Worm (Caenorhabditis elegans): ENCODE results near the gene col-181.

The col-181 gene

ce11 chrX:12104630-12105029, at the start of gene col-181:
col-181 (plus strand) TSS chrX:12104930.
- TF ChIP-seq hnd-1 (tag; optimal IDR thresholded peaks at IDR 0.05) = no peak
- TF ChIP-seq sea-1 (GFP tag; conservative IDR thresholded peaks at IDR 0.05) = no peak
- TF ChIP-seq ama-1 (optimal IDR thresholded peaks at IDR 0.05) = no peak
- TF ChIP-seq F13C5.2 (tag; optimal IDR thresholded peaks at IDR 0.05) = no peak
- no peak for TF ChIP-seq B0310.2 (tag; optimal IDR thresholded peaks at IDR 0.05)
- no peak for TF ChIP-seq pes-1 (GFP tag; IDR thresholded peaks at IDR 0.05)
- TF ChIP-seq ceh-36 (tag; optimal IDR thresholded peaks at IDR 0.05) = no peak
- no peak for TF ChIP-seq ceh-13 (GFP tag; optimal IDR thresholded peaks at IDR 0.05)
- TF ChIP-seq scrt-1 (GFP tag; IDR thresholded peaks at IDR 0.05) = no peak
- TF ChIP-seq hmbx-1 (tag; optimal IDR thresholded peaks at IDR 0.05) = no peak

- TF ChIP-seq ceh-36 (tag; optimal IDR thresholded peaks at IDR 0.05) (no peak), hmbx-1 (tag; optimal IDR thresholded peaks at IDR 0.05) (no peak), tra-4 (tag; optimal IDR thresholded peaks at IDR 0.05) (no peak), sea-1 (GFP tag; conservative IDR thresholded peaks at IDR 0.05) (no peak), tbx-37 (GFP tag; conservative IDR thresholded peaks at IDR 0.05) (no peak)
These were observed 47.8 kb upstream of the col-181 start, which contains the start of gene B0198.3 for ce11 chrX:12056973-12057372. B0198.3 (minus strand) TSS chrX:12057073.

ce11 chrX:12064908-12065307, 39.8 kb upstream of the col-181 start, which contains the start of gene lgc-23:
lgc-23 (plus strand) TSS chrX:12065208.
- TF ChIP-seq tbx-37 (GFP tag; conservative IDR thresholded peaks at IDR 0.05) = no peak
- TF ChIP-seq ets-7 (tag; optimal IDR thresholded peaks at IDR 0.05) = no peak
- no peak for TF ChIP-seq B0310.2 (tag; optimal IDR thresholded peaks at IDR 0.05)
- TF ChIP-seq hmbx-1 (tag; optimal IDR thresholded peaks at IDR 0.05) = no peak
- no peak for TF ChIP-seq aly-1 (tag; optimal IDR thresholded peaks at IDR 0.05)
- TF ChIP-seq hnd-1 (tag; optimal IDR thresholded peaks at IDR 0.05) = no peak
- TF ChIP-seq flt-1 (GFP tag; IDR thresholded peaks at IDR 0.05) = no peak
- no peak for TF ChIP-seq ceh-36 (tag; optimal IDR thresholded peaks at IDR 0.05)
- no peak for TF ChIP-seq tbx-11 (GFP tag; IDR thresholded peaks at IDR 0.05)
- no peak for TF ChIP-seq scrt-1 (GFP tag; IDR thresholded peaks at IDR 0.05)
- no peak for TF ChIP-seq tra-4 (tag; optimal IDR thresholded peaks at IDR 0.05)
- TF ChIP-seq sea-1 (GFP tag; conservative IDR thresholded peaks at IDR 0.05) = no peak
- no peak for TF ChIP-seq pes-1 (GFP tag; IDR thresholded peaks at IDR 0.05)
- TF ChIP-seq hmg-4 (GFP tag; optimal IDR thresholded peaks at IDR 0.05) = no peak
- no peak for TF ChIP-seq ceh-13 (GFP tag; optimal IDR thresholded peaks at IDR 0.05)
- TF ChIP-seq ama-1 (optimal IDR thresholded peaks at IDR 0.05) = no peak
- no peak for TF ChIP-seq F13C5.2 (tag; optimal IDR thresholded peaks at IDR 0.05)

- no peak for TF ChIP-seq aly-1 (tag; optimal IDR thresholded peaks at IDR 0.05)
- no peak for TF ChIP-seq scrt-1 (GFP tag; IDR thresholded peaks at IDR 0.05)
- no peak for TF ChIP-seq B0310.2 (tag; optimal IDR thresholded peaks at IDR 0.05)
- TF ChIP-seq ceh-36 (tag; optimal IDR thresholded peaks at IDR 0.05) = no peak
- TF ChIP-seq flt-1 (GFP tag; IDR thresholded peaks at IDR 0.05) = no peak
- no peak for TF ChIP-seq sea-1 (GFP tag; conservative IDR thresholded peaks at IDR 0.05)
- no peak for TF ChIP-seq tbx-37 (GFP tag; conservative IDR thresholded peaks at IDR 0.05)
- no peak for TF ChIP-seq F13C5.2 (tag; optimal IDR thresholded peaks at IDR 0.05)
- no peak for TF ChIP-seq ceh-13 (GFP tag; optimal IDR thresholded peaks at IDR 0.05)
- TF ChIP-seq tbx-11 (GFP tag; IDR thresholded peaks at IDR 0.05) = no peak
- TF ChIP-seq hmg-4 (GFP tag; optimal IDR thresholded peaks at IDR 0.05) = no peak
- TF ChIP-seq hnd-1 (tag; optimal IDR thresholded peaks at IDR 0.05) = no peak
- no peak for TF ChIP-seq hmbx-1 (tag; optimal IDR thresholded peaks at IDR 0.05)
- no peak for TF ChIP-seq ama-1 (optimal IDR thresholded peaks at IDR 0.05)
- TF ChIP-seq tra-4 (tag; optimal IDR thresholded peaks at IDR 0.05) = no peak
- no peak for TF ChIP-seq pes-1 (GFP tag; IDR thresholded peaks at IDR 0.05)
- TF ChIP-seq ets-7 (tag; optimal IDR thresholded peaks at IDR 0.05) = no peak
These were observed 36.5 kb upstream of the col-181 start, which contains the start of gene lgc-24 for ce11 chrX:12068250-12068649. lgc-24 (plus strand) TSS chrX:12068550.

- TF ChIP-seq sea-1 (GFP tag; conservative IDR thresholded peaks at IDR 0.05) (no peak), tra-4 (tag; optimal IDR thresholded peaks at IDR 0.05) (no peak), F13C5.2 (tag; optimal IDR thresholded peaks at IDR 0.05) (no peak), ceh-36 (tag; optimal IDR thresholded peaks at IDR 0.05) (no peak), pes-1 (GFP tag; IDR thresholded peaks at IDR 0.05) (no peak), ets-7 (tag; optimal IDR thresholded peaks at IDR 0.05) (no peak), ceh-13 (GFP tag; optimal IDR thresholded peaks at IDR 0.05) (no peak)
These were observed 31.0 kb upstream of the col-181 start, which contains the start of gene tmem-145 for ce11 chrX:12073764-12074163. tmem-145 (minus strand) TSS chrX:12073864.

ce11 chrX:12080581-12081162, 24.1 kb upstream of the col-181 start:
- TF ChIP-seq B0310.2 (tag; optimal IDR thresholded peaks at IDR 0.05) (no peak), ets-7 (tag; optimal IDR thresholded peaks at IDR 0.05) (no peak), tra-4 (tag; optimal IDR thresholded peaks at IDR 0.05) (no peak), aly-1 (tag; optimal IDR thresholded peaks at IDR 0.05) (no peak), scrt-1 (GFP tag; IDR thresholded peaks at IDR 0.05) (no peak), F13C5.2 (tag; optimal IDR thresholded peaks at IDR 0.05) (no peak), tbx-37 (GFP tag; conservative IDR thresholded peaks at IDR 0.05) (no peak), flt-1 (GFP tag; IDR thresholded peaks at IDR 0.05) (no peak), tbx-11 (GFP tag; IDR thresholded peaks at IDR 0.05) (no peak), sea-1 (GFP tag; conservative IDR thresholded peaks at IDR 0.05) (no peak), ama-1 (optimal IDR thresholded peaks at IDR 0.05) (no peak), ceh-13 (GFP tag; optimal IDR thresholded peaks at IDR 0.05) (no peak), hmg-4 (GFP tag; optimal IDR thresholded peaks at IDR 0.05) (no peak), hnd-1 (tag; optimal IDR thresholded peaks at IDR 0.05) (no peak)

ce11 chrX:12081250-12081649, 23.5 kb upstream of the col-181 start:
- no peak for TF ChIP-seq ceh-36 (tag; optimal IDR thresholded peaks at IDR 0.05)
- no peak for TF ChIP-seq hmg-4 (GFP tag; optimal IDR thresholded peaks at IDR 0.05)
- TF ChIP-seq tbx-11 (GFP tag; IDR thresholded peaks at IDR 0.05) = no peak
- no peak for TF ChIP-seq ets-7 (tag; optimal IDR thresholded peaks at IDR 0.05)
- no peak for TF ChIP-seq hmbx-1 (tag; optimal IDR thresholded peaks at IDR 0.05)
- no peak for TF ChIP-seq F13C5.2 (tag; optimal IDR thresholded peaks at IDR 0.05)
- no peak for TF ChIP-seq sea-1 (GFP tag; conservative IDR thresholded peaks at IDR 0.05)
- no peak for TF ChIP-seq ama-1 (optimal IDR thresholded peaks at IDR 0.05)
- TF ChIP-seq hnd-1 (tag; optimal IDR thresholded peaks at IDR 0.05) = no peak
- TF ChIP-seq ceh-13 (GFP tag; optimal IDR thresholded peaks at IDR 0.05) = no peak
- TF ChIP-seq aly-1 (tag; optimal IDR thresholded peaks at IDR 0.05) = no peak
- TF ChIP-seq pes-1 (GFP tag; IDR thresholded peaks at IDR 0.05) = no peak
- no peak for TF ChIP-seq scrt-1 (GFP tag; IDR thresholded peaks at IDR 0.05)
- no peak for TF ChIP-seq B0310.2 (tag; optimal IDR thresholded peaks at IDR 0.05)
- no peak for TF ChIP-seq flt-1 (GFP tag; IDR thresholded peaks at IDR 0.05)
- no peak for TF ChIP-seq tra-4 (tag; optimal IDR thresholded peaks at IDR 0.05)
